Worm (Caenorhabditis elegans): ENCODE results near the gene ins-14.

ce11 chrII:6750929-6751328, 5.3 kb upstream of the ins-14 start, which contains the start of gene F41G3.20:
- TF ChIP-seq tbx-37 (GFP tag; conservative IDR thresholded peaks at IDR 0.05) (no peak), ets-7 (tag; optimal IDR thresholded peaks at IDR 0.05) (no peak), ama-1 (optimal IDR thresholded peaks at IDR 0.05) (no peak)
